Worm (Caenorhabditis elegans) whole organism, L4 larva: ENCODE measurements around the gene srx-77.

Source experiments
- ZK546.5 ChIP-seq, 2 experiments: sonication (generic microtip); optimal IDR thresholded peaks; 2 replicates each; lab custom pipeline; 2017; ENCODE audit warnings: missing biosample characterization in 2 of 2, missing genetic modification characterization in 2 of 2
- attf-4 ChIP-seq: sonication (generic microtip); optimal IDR thresholded peaks from 3 replicates; lab custom pipeline; 2017; ENCODE audit warnings: missing biosample characterization, missing genetic modification characterization
- daf-19 ChIP-seq: fragments of 200-800 bp; sonication (Bioruptor generic); conservative IDR thresholded peaks from 2 replicates; pipeline ENCODE4 v1.3.6; 2022; ENCODE audit warnings: missing genetic modification characterization, missing compliant biosample characterization
- dpl-1 ChIP-seq: fragments of 150-350 bp; optimal IDR thresholded peaks from 2 replicates; lab custom pipeline; 2014; ENCODE audit warnings: missing biosample characterization, missing genetic modification reagents, missing genetic modification characterization
- dve-1 ChIP-seq: sonication (generic microtip); optimal IDR thresholded peaks from 2 replicates; lab custom pipeline; 2017; ENCODE audit warnings: antibody characterized with exemption, mild to moderate bottlenecking, missing genetic modification characterization, missing compliant biosample characterization; ENCODE audit not compliant: insufficient read depth
- fkh-10 ChIP-seq: fragments of 150-350 bp; optimal IDR thresholded peaks from 2 replicates; lab custom pipeline; 2014; ENCODE audit warnings: missing biosample characterization, missing genetic modification reagents, missing genetic modification characterization
- lir-3 ChIP-seq: sonication (generic microtip); optimal IDR thresholded peaks from 2 replicates; lab custom pipeline; 2016; ENCODE audit warnings: mild to moderate bottlenecking, missing genetic modification characterization, missing compliant biosample characterization
- snpc-1.2 ChIP-seq: fragments of 200-800 bp; sonication (Bioruptor generic); IDR thresholded peaks from 2 replicates; pipeline ENCODE4 v1.3.6; 2022; ENCODE audit warnings: missing genetic modification reagents, missing genetic modification characterization, missing compliant biosample characterization
- ztf-11 ChIP-seq: fragments of 150-350 bp; optimal IDR thresholded peaks from 2 replicates; lab custom pipeline; 2014; ENCODE audit warnings: missing biosample characterization, missing genetic modification characterization

- TF ChIP-seq fkh-10 (GFP tag; lab: Kevin White, UChicago) (no peak), attf-4 (tag; lab: Kevin White, UChicago) (no peak), lir-3 (no peak), ztf-11 (tag; lab: Kevin White, UChicago) (no peak), daf-19 (GFP tag; lab: Robert Waterston, UW) (no peak), dpl-1 (no peak), snpc-1.2 (GFP tag; lab: Robert Waterston, UW) (no peak), dve-1 (tag; lab: Kevin White, UChicago) (peak; percentile 73), ZK546.5 (tag; optimal IDR thresholded peaks at IDR 0.05; lab: Kevin White, UChicago) (no peak)
Observed at ce11 chrV:4630267-4630666, 38.3 kb downstream of the srx-77 start.
